Fruit fly (Drosophila melanogaster): Measurements from ENCODE around the gene Lint-O.

Gene Lint-O

DNA sequence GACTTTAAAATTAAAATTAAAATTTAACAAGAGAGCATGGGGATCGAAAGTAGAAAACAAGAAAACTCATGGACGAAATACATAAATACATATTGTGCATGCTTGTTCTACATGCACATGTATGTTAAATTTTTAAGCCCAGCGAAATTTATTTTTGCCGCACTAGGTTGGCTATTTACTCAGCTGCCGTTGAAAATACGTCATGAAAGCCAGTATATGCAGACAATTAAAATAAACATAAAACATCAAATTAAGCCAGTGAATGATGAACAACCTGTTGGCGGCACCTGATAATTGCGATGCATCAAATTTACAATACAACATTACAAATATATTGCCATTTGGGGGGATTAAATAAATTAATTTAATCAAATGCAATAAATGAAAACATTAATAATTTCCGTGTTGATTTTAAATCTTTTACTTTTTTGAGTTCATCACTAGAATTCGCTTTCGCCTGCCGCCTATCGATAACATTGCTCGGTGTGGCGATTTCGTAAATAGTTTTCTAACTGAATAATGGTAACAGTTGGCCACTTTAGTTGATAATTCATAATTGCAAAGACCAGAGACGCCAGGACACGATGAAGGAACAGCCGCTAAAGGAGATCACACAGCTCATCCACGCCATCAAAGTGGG is 5.8 kb downstream of the Lint-O start, which contains the start of gene eIF2Bbeta (continued):
- TF ChIP-seq CG10209 (GFP tag; optimal IDR thresholded peaks at IDR 0.05): no peak
- no peak for TF ChIP-seq CG10321 (GFP tag; IDR thresholded peaks at IDR 0.05)
- TF ChIP-seq GATAe (GFP tag; conservative IDR thresholded peaks at IDR 0.05): no peak
- TF ChIP-seq CG34376 (GFP tag; optimal IDR thresholded peaks at IDR 0.05): no peak
- no peak for TF ChIP-seq Aef1 (GFP tag; IDR thresholded peaks at IDR 0.05)
- no peak for TF ChIP-seq CG34422 (GFP tag; IDR thresholded peaks at IDR 0.05)
- no peak for TF ChIP-seq chinmo (GFP tag; IDR thresholded peaks at IDR 0.05; ENCODE audit: partially characterized antibody)
- no peak for TF ChIP-seq CG11093 (GFP tag; IDR thresholded peaks at IDR 0.05)
- TF ChIP-seq CG11398 (GFP tag; optimal IDR thresholded peaks at IDR 0.05): no peak
- TF ChIP-seq CG7357 (GFP tag; IDR thresholded peaks at IDR 0.05): no peak
- no peak for TF ChIP-seq unc-4 (GFP tag; IDR thresholded peaks at IDR 0.05; ENCODE audit: partially characterized antibody)
- TF ChIP-seq CG14014 (GFP tag; IDR thresholded peaks at IDR 0.05): no peak
- TF ChIP-seq CG10543 (GFP tag; optimal IDR thresholded peaks at IDR 0.05): no peak
- no peak for TF ChIP-seq sqz (GFP tag; optimal IDR thresholded peaks at IDR 0.05)
- no peak for TF ChIP-seq twi (tag; optimal IDR thresholded peaks at IDR 0.05)
- TF ChIP-seq CTCF (GFP tag; optimal IDR thresholded peaks at IDR 0.05): no peak
- TF ChIP-seq MESR4 (GFP tag; optimal IDR thresholded peaks at IDR 0.05): peak; percentile 56
- no peak for TF ChIP-seq Chrac-16 (GFP tag; optimal IDR thresholded peaks at IDR 0.05)
- no peak for TF ChIP-seq CHES-1-like (GFP tag; optimal IDR thresholded peaks at IDR 0.05)
- TF ChIP-seq aop (GFP tag; IDR thresholded peaks at IDR 0.05): no peak
- no peak for TF ChIP-seq CG4730 (GFP tag; IDR thresholded peaks at IDR 0.05)
- TF ChIP-seq crol (GFP tag; IDR thresholded peaks at IDR 0.05): no peak
- TF ChIP-seq ERR (GFP tag; optimal IDR thresholded peaks at IDR 0.05): no peak
- no peak for TF ChIP-seq exex (tag; optimal IDR thresholded peaks at IDR 0.05)
- TF ChIP-seq fd102C (GFP tag; optimal IDR thresholded peaks at IDR 0.05): no peak
- TF ChIP-seq dimm (GFP tag; IDR thresholded peaks at IDR 0.05): no peak
- peak; percentile 45 for TF ChIP-seq amos (GFP tag; IDR thresholded peaks at IDR 0.05; ENCODE audit: partially characterized antibody)
- TF ChIP-seq CG31224 (GFP tag; IDR thresholded peaks at IDR 0.05): no peak
- no peak for TF ChIP-seq CG33557 (GFP tag; optimal IDR thresholded peaks at IDR 0.05)
- no peak for TF ChIP-seq CG3407 (GFP tag; optimal IDR thresholded peaks at IDR 0.05)
- no peak for TF ChIP-seq Gug (GFP tag; IDR thresholded peaks at IDR 0.05)
- TF ChIP-seq E2f1 (GFP tag; IDR thresholded peaks at IDR 0.05): no peak
- TF ChIP-seq CG17829 (tag; optimal IDR thresholded peaks at IDR 0.05): no peak
- no peak for TF ChIP-seq emc (GFP tag; optimal IDR thresholded peaks at IDR 0.05)
- no peak for TF ChIP-seq CG15696 (tag; optimal IDR thresholded peaks at IDR 0.05)
- no peak for TF ChIP-seq cas (GFP tag; IDR thresholded peaks at IDR 0.05)
- TF ChIP-seq Dip3 (GFP tag; optimal IDR thresholded peaks at IDR 0.05): no peak
- TF ChIP-seq Fer1 (GFP tag; optimal IDR thresholded peaks at IDR 0.05): no peak
- TF ChIP-seq CG18599 (GFP tag; optimal IDR thresholded peaks at IDR 0.05): no peak
- TF ChIP-seq gfzf (GFP tag; optimal IDR thresholded peaks at IDR 0.05): peak; percentile 31
- no peak for TF ChIP-seq CG11247 (GFP tag; IDR thresholded peaks at IDR 0.05)
- no peak for TF ChIP-seq zfh2 (GFP tag; optimal IDR thresholded peaks at IDR 0.05)
- TF ChIP-seq Sry-β (GFP tag; optimal IDR thresholded peaks at IDR 0.05): peak; percentile 87
- no peak for TF ChIP-seq luna (GFP tag; optimal IDR thresholded peaks at IDR 0.05)
- no peak for TF ChIP-seq BtbVII (GFP tag; optimal IDR thresholded peaks at IDR 0.05)
- 0 out of 2 replicates have a peak, but pooled peaks have one; percentile 14 for TF ChIP-seq esg (GFP tag; conservative IDR thresholded peaks at IDR 0.05)
- TF ChIP-seq danr (GFP tag; IDR thresholded peaks at IDR 0.05): no peak
- TF ChIP-seq dan (GFP tag; IDR thresholded peaks at IDR 0.05): no peak
- TF ChIP-seq Doc2 (GFP tag; IDR thresholded peaks at IDR 0.05): no peak
- TF ChIP-seq CG2202 (tag; optimal IDR thresholded peaks at IDR 0.05): no peak
- no peak for TF ChIP-seq ftz-f1 (GFP tag; optimal IDR thresholded peaks at IDR 0.05)
- TF ChIP-seq CG6854 (GFP tag; optimal IDR thresholded peaks at IDR 0.05): no peak
